Fruit fly (Drosophila melanogaster): ENCODE data around the gene CG17378.
A peak's percentile ranks its signal among the peaks of the same experiment; 100 is the strongest.

The CG17378 gene

DNA sequence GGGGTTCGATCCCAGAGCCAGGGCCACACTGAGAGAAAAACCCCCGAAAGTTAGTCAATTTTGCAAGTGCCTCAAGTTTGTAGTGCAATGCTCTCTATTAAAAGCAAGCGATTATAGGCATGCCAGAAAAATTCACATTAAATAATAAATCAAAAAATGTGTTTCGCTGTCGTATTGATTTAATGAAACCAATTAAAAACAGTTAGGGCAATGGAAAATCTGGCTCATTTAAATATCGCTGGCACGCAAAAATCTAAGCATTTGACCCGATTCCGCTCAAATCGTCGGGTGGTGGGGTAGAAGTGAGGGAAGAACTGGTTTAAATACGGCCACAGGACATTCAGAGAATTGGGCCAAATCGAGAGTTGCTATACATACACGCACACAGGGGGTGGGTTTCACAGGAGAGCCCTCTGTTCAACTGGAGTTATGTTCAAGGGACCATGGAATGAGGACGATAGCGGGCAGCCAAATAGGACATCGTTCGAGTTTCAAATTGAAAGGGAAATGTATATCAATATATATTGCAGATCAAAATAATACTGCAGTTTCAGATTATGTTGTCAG is 21.2 kb downstream of the CG17378 start (continued):
- TF ChIP-seq Mrtf (GFP tag; IDR thresholded peaks at IDR 0.05), result no peak
- no peak for TF ChIP-seq crp (GFP tag; optimal IDR thresholded peaks at IDR 0.05)
- TF ChIP-seq CG10321 (GFP tag; IDR thresholded peaks at IDR 0.05), result no peak
- no peak for TF ChIP-seq ara (GFP tag; IDR thresholded peaks at IDR 0.05)
- TF ChIP-seq seq (GFP tag; IDR thresholded peaks at IDR 0.05), result no peak
- no peak for TF ChIP-seq CG13123 (GFP tag; optimal IDR thresholded peaks at IDR 0.05)
- TF ChIP-seq CG12744 (GFP tag; optimal IDR thresholded peaks at IDR 0.05), result peak; percentile 28
- no peak for TF ChIP-seq CG9797 (GFP tag; optimal IDR thresholded peaks at IDR 0.05)
- no peak for TF ChIP-seq Hsf (GFP tag; optimal IDR thresholded peaks at IDR 0.05)
- no peak for TF ChIP-seq lola (GFP tag; optimal IDR thresholded peaks at IDR 0.05)
- TF ChIP-seq h (optimal IDR thresholded peaks at IDR 0.05), result no peak
- TF ChIP-seq HHEX (GFP tag; optimal IDR thresholded peaks at IDR 0.05), result no peak
- TF ChIP-seq CG1603 (tag; optimal IDR thresholded peaks at IDR 0.05), result peak; percentile 27
- TF ChIP-seq unc-4 (GFP tag; IDR thresholded peaks at IDR 0.05; ENCODE audit: partially characterized antibody), result no peak
- no peak for TF ChIP-seq GATAe (GFP tag; conservative IDR thresholded peaks at IDR 0.05)
- no peak for TF ChIP-seq pros (GFP tag; optimal IDR thresholded peaks at IDR 0.05)
- no peak for TF ChIP-seq gt (GFP tag; IDR thresholded peaks at IDR 0.05)
- TF ChIP-seq her (GFP tag; optimal IDR thresholded peaks at IDR 0.05), result no peak
- peak; percentile 32 for TF ChIP-seq Sox102F (GFP tag; optimal IDR thresholded peaks at IDR 0.05)
- TF ChIP-seq H15 (GFP tag; IDR thresholded peaks at IDR 0.05), result no peak
- TF ChIP-seq cad (GFP tag; optimal IDR thresholded peaks at IDR 0.05), result no peak
- TF ChIP-seq nmo (GFP tag; optimal IDR thresholded peaks at IDR 0.05), result peak; percentile 35
- peak; percentile 7; the same call in 1 of the 2 replicates for TF ChIP-seq CG9932 (GFP tag; IDR thresholded peaks at IDR 0.05)
- no peak for TF ChIP-seq disco-r (GFP tag; optimal IDR thresholded peaks at IDR 0.05)
- TF ChIP-seq row (GFP tag; IDR thresholded peaks at IDR 0.05), result peak; percentile 52; the same call in 2 of the 3 replicates
- TF ChIP-seq ATbp (GFP tag; optimal IDR thresholded peaks at IDR 0.05), result no peak
- peak; percentile 80 for TF ChIP-seq Med (GFP tag)
- no peak for TF ChIP-seq CG14050 (GFP tag; IDR thresholded peaks at IDR 0.05)
- no peak for TF ChIP-seq Kr (GFP tag; optimal IDR thresholded peaks at IDR 0.05)
- TF ChIP-seq CG30020 (tag; optimal IDR thresholded peaks at IDR 0.05), result no peak
- 0 out of 3 replicates have a peak, but pooled peaks have one; percentile 30 for TF ChIP-seq mld (GFP tag; IDR thresholded peaks at IDR 0.05; ENCODE audit: partially characterized antibody)
- TF ChIP-seq CG17612 (GFP tag; IDR thresholded peaks at IDR 0.05), result no peak
- TF ChIP-seq lilli (GFP tag; optimal IDR thresholded peaks at IDR 0.05), result peak; percentile 13
- TF ChIP-seq rib (GFP tag; IDR thresholded peaks at IDR 0.05), result no peak
- no peak for TF ChIP-seq Hr39 (optimal IDR thresholded peaks at IDR 0.05)
- TF ChIP-seq CG10959 (GFP tag; IDR thresholded peaks at IDR 0.05), result no peak
- no peak for TF ChIP-seq CG11093 (GFP tag; IDR thresholded peaks at IDR 0.05)
- 0 out of 2 replicates have a peak, but pooled peaks have one; percentile 18 for TF ChIP-seq HLH3B (GFP tag; IDR thresholded peaks at IDR 0.05)
- no peak for TF ChIP-seq CG8281 (tag; optimal IDR thresholded peaks at IDR 0.05)
- TF ChIP-seq scrt (GFP tag; optimal IDR thresholded peaks at IDR 0.05), result peak; percentile 21
- TF ChIP-seq Asciz (GFP tag; optimal IDR thresholded peaks at IDR 0.05), result no peak
- no peak for TF ChIP-seq wor (GFP tag; IDR thresholded peaks at IDR 0.05)
- no peak for TF ChIP-seq pan (optimal IDR thresholded peaks at IDR 0.05)
- peak in 1 of 2 experiments; percentile 30 for TF ChIP-seq pan (GFP tag; optimal IDR thresholded peaks at IDR 0.05 in 1 of 2, IDR thresholded peaks at IDR 0.05 in 1 of 2)
- no peak for TF ChIP-seq CG7928 (GFP tag; optimal IDR thresholded peaks at IDR 0.05)
- TF ChIP-seq ems (GFP tag; optimal IDR thresholded peaks at IDR 0.05), result peak; percentile 38
- no peak for TF ChIP-seq CG2199 (GFP tag; IDR thresholded peaks at IDR 0.05)
- no peak for TF ChIP-seq Bgb (GFP tag; IDR thresholded peaks at IDR 0.05; ENCODE audit: partially characterized antibody)
- TF ChIP-seq Abd-B (GFP tag; optimal IDR thresholded peaks at IDR 0.05), result no peak
- no peak for TF ChIP-seq odd (GFP tag; optimal IDR thresholded peaks at IDR 0.05)
- no peak for TF ChIP-seq sob (GFP tag; IDR thresholded peaks at IDR 0.05)
- no peak for TF ChIP-seq CG4424 (GFP tag; optimal IDR thresholded peaks at IDR 0.05)
